Worm (Caenorhabditis elegans) whole organism, young adult: ENCODE data around the gene F33C8.2.

Experiments
- B0261.1 ChIP-seq: sonication (generic microtip); optimal IDR thresholded peaks from 2 replicates; lab custom pipeline; 2016; ENCODE audit warnings: mild to moderate bottlenecking, missing genetic modification characterization, moderate library complexity, missing compliant biosample characterization
- F10E7.11 ChIP-seq: sonication (generic microtip); optimal IDR thresholded peaks from 2 replicates; lab custom pipeline; 2017; ENCODE audit warnings: mild to moderate bottlenecking, missing genetic modification characterization, moderate library complexity, missing compliant biosample characterization
- F52B5.7 ChIP-seq: sonication (generic microtip); optimal IDR thresholded peaks from 2 replicates; lab custom pipeline; 2016; ENCODE audit warnings: mild to moderate bottlenecking, missing genetic modification characterization, missing compliant biosample characterization
- F55B11.4 ChIP-seq: sonication (generic microtip); optimal IDR thresholded peaks from 2 replicates; lab custom pipeline; 2016; ENCODE audit warnings: missing compliant biosample characterization, missing genetic modification characterization, borderline replicate concordance; ENCODE audit not compliant: insufficient read depth
- F57C9.4 ChIP-seq: sonication (generic microtip); optimal IDR thresholded peaks from 2 replicates; lab custom pipeline; 2017; ENCODE audit warnings: mild to moderate bottlenecking, missing genetic modification characterization, missing compliant biosample characterization
- K12H6.12 ChIP-seq: fragments of 200-800 bp; sonication (Bioruptor generic); optimal IDR thresholded peaks from 2 replicates; lab custom pipeline; 2018; ENCODE audit warnings: mild to moderate bottlenecking, missing genetic modification characterization, missing compliant biosample characterization
- T26A5.8 ChIP-seq: sonication (generic microtip); optimal IDR thresholded peaks from 2 replicates; lab custom pipeline; 2016; ENCODE audit warnings: missing genetic modification characterization, missing compliant biosample characterization
- Y53G8AR.9 ChIP-seq: fragments of 200-800 bp; sonication (Bioruptor generic); conservative IDR thresholded peaks from 2 replicates; pipeline ENCODE4 v1.3.6; 2022; ENCODE audit warnings: missing genetic modification reagents, missing genetic modification characterization, missing compliant biosample characterization
- Y79H2A.3 ChIP-seq: fragments of 200-800 bp; sonication (Bioruptor generic); conservative IDR thresholded peaks from 2 replicates; pipeline ENCODE4 v1.3.6; 2022; ENCODE audit warnings: missing genetic modification reagents, missing genetic modification characterization, missing compliant biosample characterization
- ama-1 ChIP-seq, 3 experiments: fragments of 150-350 bp in 1 of 3; sonication (generic microtip) in 2 of 3; optimal IDR thresholded peaks; 2 replicates each; lab custom pipeline; 2014 to 2018; ENCODE audit warnings: missing biosample characterization in 2 of 3, missing genetic modification characterization in 2 of 3, missing genetic modification reagents in 2 of 3
- aptf-3 ChIP-seq: fragments of 200-800 bp; sonication (Bioruptor generic); IDR thresholded peaks from 2 replicates; pipeline ENCODE4 v1.3.6; 2022; ENCODE audit warnings: missing genetic modification characterization, missing compliant biosample characterization
- ceh-100 ChIP-seq: fragments of 200-800 bp; sonication (Bioruptor generic); IDR thresholded peaks from 2 replicates; pipeline ENCODE4 v1.3.6; 2022; ENCODE audit warnings: missing genetic modification reagents, missing genetic modification characterization, missing compliant biosample characterization
- ceh-58 ChIP-seq: fragments of 200-800 bp; sonication (Bioruptor generic); IDR thresholded peaks from 2 replicates; pipeline ENCODE4 v1.3.6; 2022; ENCODE audit warnings: missing genetic modification characterization, missing compliant biosample characterization
- die-1 ChIP-seq: sonication (generic microtip); optimal IDR thresholded peaks from 2 replicates; lab custom pipeline; 2016; ENCODE audit warnings: missing genotype, mild to moderate bottlenecking, missing genetic modification characterization, missing compliant biosample characterization
- dpff-1 ChIP-seq: sonication (generic microtip); optimal IDR thresholded peaks from 2 replicates; lab custom pipeline; 2017; ENCODE audit warnings: mild to moderate bottlenecking, missing genetic modification characterization, missing compliant biosample characterization
- him-1 ChIP-seq: sonication (generic microtip); optimal IDR thresholded peaks from 2 replicates; lab custom pipeline; 2016; ENCODE audit warnings: missing genotype, missing genetic modification reagents, missing genetic modification characterization, missing compliant biosample characterization
- hlh-12 ChIP-seq: sonication (generic microtip); optimal IDR thresholded peaks from 2 replicates; lab custom pipeline; 2016; ENCODE audit warnings: missing genetic modification characterization, missing compliant biosample characterization
- hlh-26 ChIP-seq: fragments of 200-800 bp; sonication (Bioruptor generic); conservative IDR thresholded peaks from 2 replicates; pipeline ENCODE4 v1.3.6; 2022; ENCODE audit warnings: missing genetic modification reagents, missing genetic modification characterization, missing compliant biosample characterization
- hmg-1.2 ChIP-seq: fragments of 200-800 bp; sonication (Bioruptor generic); IDR thresholded peaks from 2 replicates; pipeline ENCODE4 v1.3.6; 2022; ENCODE audit warnings: missing genetic modification reagents, missing genetic modification characterization, missing compliant biosample characterization
- hsf-1 ChIP-seq: fragments of 200-800 bp; sonication (Bioruptor generic); IDR thresholded peaks from 2 replicates; pipeline ENCODE4 v1.3.6; 2022; ENCODE audit warnings: missing genetic modification reagents, missing genetic modification characterization, missing compliant biosample characterization
- lir-1 ChIP-seq: fragments of 200-800 bp; sonication (Bioruptor generic); conservative IDR thresholded peaks from 2 replicates; pipeline ENCODE4 v1.3.6; 2022; ENCODE audit warnings: missing genetic modification reagents, missing genetic modification characterization, missing compliant biosample characterization
- mel-28 ChIP-seq: sonication (generic microtip); optimal IDR thresholded peaks from 2 replicates; lab custom pipeline; 2016; ENCODE audit warnings: borderline replicate concordance, mild to moderate bottlenecking, missing genetic modification characterization, missing compliant biosample characterization
- mxl-1 ChIP-seq: sonication (generic microtip); optimal IDR thresholded peaks from 2 replicates; lab custom pipeline; 2016; ENCODE audit warnings: missing genetic modification characterization, missing compliant biosample characterization
- nfya-1 ChIP-seq: sonication (generic microtip); optimal IDR thresholded peaks from 2 replicates; lab custom pipeline; 2017; ENCODE audit warnings: antibody characterized with exemption, missing compliant biosample characterization, missing genetic modification characterization, borderline replicate concordance; ENCODE audit not compliant: insufficient read depth
- nhr-27 ChIP-seq: fragments of 200-800 bp; sonication (Bioruptor generic); optimal IDR thresholded peaks from 2 replicates; lab custom pipeline; 2018; ENCODE audit warnings: mild to moderate bottlenecking, missing genetic modification characterization, moderate library complexity, missing compliant biosample characterization
- rcor-1 ChIP-seq: fragments of 200-800 bp; sonication (Bioruptor generic); IDR thresholded peaks from 2 replicates; pipeline ENCODE4 v1.3.6; 2022; ENCODE audit warnings: missing genetic modification reagents, missing genetic modification characterization, missing compliant biosample characterization
- rec-8 ChIP-seq, 2 experiments: sonication (generic microtip); optimal IDR thresholded peaks; 2 replicates each; lab custom pipeline; 2016; ENCODE audit warnings: mild to moderate bottlenecking in 2 of 2, missing genetic modification characterization in 2 of 2, missing genetic modification reagents in 2 of 2, missing genotype in 2 of 2, missing biosample characterization in 1 of 2, missing compliant biosample characterization in 1 of 2, moderate library complexity in 1 of 2
- rpc-1 ChIP-seq, 2 experiments: fragments of 150-350 bp in 1 of 2; sonication (generic microtip) in 1 of 2; optimal IDR thresholded peaks; 2 replicates each; lab custom pipeline; 2014 to 2018; ENCODE audit warnings: missing biosample characterization in 1 of 2, missing genetic modification characterization in 1 of 2, missing genetic modification reagents in 1 of 2, missing genotype in 1 of 2
- snpc-4 ChIP-seq, 5 experiments: fragments of 150-350 bp in 1 of 5; sonication (generic microtip) in 4 of 5; optimal IDR thresholded peaks; 2 replicates each; lab custom pipeline; 2014 to 2018; ENCODE audit warnings: missing genetic modification characterization in 5 of 5, missing biosample characterization in 3 of 5, antibody characterized with exemption in 2 of 5, mild to moderate bottlenecking in 2 of 5, missing compliant biosample characterization in 2 of 5, missing genotype in 2 of 5, moderate library complexity in 2 of 5, missing genetic modification reagents in 1 of 5
- tbp1 ChIP-seq: fragments of 200-800 bp; sonication (Bioruptor generic); optimal IDR thresholded peaks from 2 replicates; lab custom pipeline; 2018; ENCODE audit warnings: mild to moderate bottlenecking, missing genetic modification characterization, missing compliant biosample characterization
- tbx-9 ChIP-seq: sonication (generic microtip); optimal IDR thresholded peaks from 2 replicates; lab custom pipeline; 2016; ENCODE audit warnings: borderline replicate concordance, missing genetic modification characterization, inconsistent platforms, missing compliant biosample characterization
- zfh-2 ChIP-seq: fragments of 200-800 bp; sonication (Bioruptor generic); conservative IDR thresholded peaks from 2 replicates; pipeline ENCODE4 v1.3.6; 2022; ENCODE audit warnings: missing genetic modification reagents, missing genetic modification characterization, missing compliant biosample characterization
- ztf-6 ChIP-seq: fragments of 200-800 bp; sonication (Bioruptor generic); IDR thresholded peaks from 2 replicates; pipeline ENCODE4 v1.3.6; 2022; ENCODE audit warnings: missing genetic modification reagents, missing genetic modification characterization, missing compliant biosample characterization

The F33C8.2 gene

DNA sequence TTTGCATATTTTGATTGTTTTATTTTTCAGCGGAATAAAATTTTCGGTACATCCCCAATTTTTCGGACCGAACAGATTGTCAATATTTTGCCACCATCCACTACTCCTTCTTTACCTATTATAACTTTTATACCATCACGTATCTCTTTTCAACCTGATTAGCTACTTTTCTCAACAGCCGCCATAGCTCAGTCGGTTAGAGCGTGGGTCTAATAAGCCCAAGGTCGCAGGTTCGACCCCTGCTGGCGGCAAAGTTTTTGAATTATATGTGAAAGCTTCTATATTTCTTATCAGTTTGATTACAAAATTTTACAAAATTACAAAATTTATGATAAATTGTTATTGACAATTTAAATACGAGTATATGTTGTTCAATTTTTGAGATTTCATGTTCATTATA, 42.2 kb upstream of the F33C8.2 start (continued):
- TF ChIP-seq F55B11.4 = no peak
- no peak for TF ChIP-seq F10E7.11 (tag; lab: Kevin White, UChicago)
- TF ChIP-seq rec-8 (tag; optimal IDR thresholded peaks at IDR 0.05; lab: Kevin White, UChicago) = peak in 1 of 2 experiments; percentile 49
- TF ChIP-seq rcor-1 = peak; percentile 8; the same call in 1 of the 2 replicates
- peak; percentile 77 for TF ChIP-seq him-1
- peak; percentile 67 for TF ChIP-seq die-1
- peak; percentile 40; the same call in 1 of the 2 replicates for TF ChIP-seq hmg-1.2 (GFP tag; lab: Robert Waterston, UW)
- no peak for TF ChIP-seq nfya-1 (tag; lab: Kevin White, UChicago)
- TF ChIP-seq mxl-1 (tag; lab: Kevin White, UChicago) = no peak
- TF ChIP-seq hlh-12 = no peak
- peak; percentile 89 for TF ChIP-seq tbp1
- no peak for TF ChIP-seq ama-1 (optimal IDR thresholded peaks at IDR 0.05; lab: Kevin White, UChicago)
- peak in 1 of 2 experiments; percentile 40 for TF ChIP-seq ama-1 (GFP tag; optimal IDR thresholded peaks at IDR 0.05; lab: Kevin White, UChicago)
- peak; percentile 71 for TF ChIP-seq B0261.1 (tag; lab: Kevin White, UChicago)
- TF ChIP-seq, all 124 proteins: peak for 26

DNA sequence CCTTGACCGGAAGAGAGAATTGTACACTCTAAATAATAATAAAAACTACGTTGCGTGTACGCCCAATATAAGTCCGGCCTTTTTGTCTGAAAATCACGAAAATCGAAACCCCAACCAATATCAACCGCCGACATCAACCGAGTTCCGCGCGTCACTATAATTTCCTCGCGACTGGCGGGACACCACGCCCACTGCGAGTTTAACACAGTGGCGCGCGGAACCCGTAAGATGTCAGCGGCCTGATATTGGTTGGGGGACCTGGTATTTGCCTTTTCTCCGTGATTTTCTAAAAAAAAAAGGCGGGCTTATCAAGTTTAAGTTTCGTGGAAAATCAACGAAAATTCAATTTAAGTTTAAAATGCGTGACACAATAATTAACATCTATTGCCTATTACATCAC, 40.7 kb upstream of the F33C8.2 start:
- TF ChIP-seq tbp1 (no peak), F52B5.7 (no peak), snpc-4 (GFP tag; optimal IDR thresholded peaks at IDR 0.05; lab: Kevin White, UChicago) (no peak), snpc-4 (tag; optimal IDR thresholded peaks at IDR 0.05; lab: Kevin White, UChicago) (peak in 3 of 4 experiments; percentile 69 to 91 (median 88)), hlh-12 (no peak), lir-1 (GFP tag; lab: Robert Waterston, UW) (no peak), Y79H2A.3 (GFP tag; lab: Robert Waterston, UW) (no peak), hsf-1 (no peak)

DNA sequence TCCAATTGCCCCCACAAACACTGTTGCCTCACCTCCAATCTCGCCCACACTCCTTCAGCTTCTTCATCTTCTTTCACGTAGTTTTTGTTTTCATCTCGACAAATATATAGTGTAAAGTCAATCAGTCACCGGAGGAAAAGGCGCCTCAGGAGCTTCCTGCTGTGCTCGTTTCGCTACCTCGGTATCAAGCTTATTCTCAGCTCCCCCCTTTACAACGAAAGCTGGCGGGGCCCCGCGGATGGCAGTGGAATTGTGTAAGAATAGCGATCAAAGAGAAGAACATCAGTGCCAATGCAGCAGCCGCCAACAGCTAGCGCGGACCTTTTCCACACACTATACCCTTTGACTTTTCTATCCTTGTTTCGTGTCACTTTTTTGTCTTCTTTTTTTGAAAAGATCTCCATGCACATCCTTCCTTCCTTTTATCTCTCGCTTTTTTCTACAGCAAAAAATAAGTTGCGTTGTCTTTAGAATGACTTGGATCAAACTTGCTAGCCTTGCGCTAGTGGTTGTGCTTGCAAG, 36.7 kb upstream of the F33C8.2 start, which contains the start of gene csq-1:
Gene csq-1 (plus strand): TSS at position 472 of the 522 bp plus-strand sequence.
- TF ChIP-seq ceh-100 (GFP tag; lab: Robert Waterston, UW) (no peak), zfh-2 (GFP tag; lab: Robert Waterston, UW) (peak; percentile 42; the same call in 1 of the 2 replicates)
- TF ChIP-seq, all 124 proteins: peak for 1

DNA sequence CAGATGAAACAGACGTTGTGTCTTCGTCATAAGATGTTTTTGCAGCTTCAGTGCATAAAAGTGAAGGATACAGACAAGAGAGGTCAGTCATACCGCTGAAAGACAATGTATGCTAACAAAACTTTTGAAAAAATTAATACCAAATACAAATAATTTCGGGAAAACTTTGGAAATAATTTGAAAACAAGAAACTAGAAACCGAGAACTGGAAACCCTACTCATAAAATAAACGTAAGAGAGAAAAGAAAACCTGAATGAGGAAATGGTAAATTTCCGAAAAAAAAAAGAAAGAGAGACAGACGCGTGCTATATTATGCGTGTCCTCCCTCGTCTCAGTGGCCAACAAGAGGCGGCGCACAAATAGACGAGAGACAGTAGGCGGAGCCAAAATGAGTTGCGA, 28.3 kb upstream of the F33C8.2 start, which contains the start of gene sox-3:
Gene sox-3 (minus strand): TSS at position 101 of the 400 bp plus-strand sequence.
- TF ChIP-seq hlh-26 (GFP tag; lab: Robert Waterston, UW) (no peak), rpc-1 (optimal IDR thresholded peaks at IDR 0.05; lab: Kevin White, UChicago) (no peak), rpc-1 (tag; optimal IDR thresholded peaks at IDR 0.05; lab: Kevin White, UChicago) (no peak), hmg-1.2 (GFP tag; lab: Robert Waterston, UW) (no peak), mel-28 (tag; lab: Kevin White, UChicago) (no peak), ceh-58 (GFP tag; lab: Robert Waterston, UW) (no peak), rec-8 (tag; optimal IDR thresholded peaks at IDR 0.05; lab: Kevin White, UChicago) (no peak), F55B11.4 (no peak), K12H6.12 (tag; lab: Kevin White, UChicago) (no peak), Y53G8AR.9 (no peak), dpff-1 (tag; lab: Kevin White, UChicago) (no peak), tbx-9 (tag; lab: Kevin White, UChicago) (no peak), T26A5.8 (tag; lab: Kevin White, UChicago) (no peak), F57C9.4 (tag; lab: Kevin White, UChicago) (no peak), aptf-3 (GFP tag; lab: Robert Waterston, UW) (no peak), nhr-27 (no peak), ztf-6 (GFP tag; lab: Robert Waterston, UW) (no peak)
